Comparison of ENCODE assay signal across 4 worm cellular contexts in the genomic region with DNA sequence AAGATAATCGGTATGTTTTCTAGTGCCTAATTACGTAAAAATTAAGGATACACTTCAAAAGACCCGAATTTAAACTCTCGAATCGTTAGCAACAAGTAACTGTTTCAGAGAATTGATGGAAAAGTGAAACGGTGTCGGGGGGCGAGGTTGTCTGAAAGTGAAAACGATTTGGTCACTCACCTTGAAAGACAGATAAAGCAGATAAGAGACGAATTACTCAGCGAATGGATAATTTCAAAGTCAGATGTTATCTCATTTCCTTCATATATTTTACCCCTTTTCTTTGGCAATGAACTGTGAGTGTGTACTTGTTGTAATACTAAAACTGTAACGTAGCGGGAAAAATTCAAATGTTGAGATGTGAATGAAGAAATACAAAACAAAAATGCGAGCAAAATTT.
TF ChIP-seq lines count a peak whose summit lies in the region.

No protein-coding gene starts in this region.

TF ChIP-seq in whole organism, L1 larva, 84 proteins besides CTCF, POLR2A, EP300 and RAD21:
- no peak for TF ChIP-seq nhr-237 (tag; optimal IDR thresholded peaks at IDR 0.05; lab: Kevin White, UChicago)
- TF ChIP-seq lin-14 (GFP tag; optimal IDR thresholded peaks at IDR 0.05; lab: Kevin White, UChicago) = peak; percentile 56
- TF ChIP-seq nhr-85 (tag; lab: Kevin White, UChicago) = peak; percentile 89
- TF ChIP-seq blmp-1 (tag; optimal IDR thresholded peaks at IDR 0.05; lab: Kevin White, UChicago) = peak; percentile 93

TF ChIP-seq in whole organism, L2 larva, 48 proteins besides CTCF, POLR2A, EP300 and RAD21:
- TF ChIP-seq ceh-16 (tag; optimal IDR thresholded peaks at IDR 0.05; lab: Kevin White, UChicago) (peak; percentile 86), blmp-1 (tag; optimal IDR thresholded peaks at IDR 0.05; lab: Kevin White, UChicago; ENCODE audit: insufficient read depth) (peak; percentile 99), nhr-25 (tag; optimal IDR thresholded peaks at IDR 0.05; lab: Kevin White, UChicago) (peak; percentile 76), lin-39 (tag; optimal IDR thresholded peaks at IDR 0.05; lab: Kevin White, UChicago) (no peak), lin-13 (GFP tag; optimal IDR thresholded peaks at IDR 0.05; lab: Kevin White, UChicago) (no peak), nhr-12 (tag; optimal IDR thresholded peaks at IDR 0.05; lab: Kevin White, UChicago) (no peak), unc-62 (GFP tag; optimal IDR thresholded peaks at IDR 0.05; lab: Kevin White, UChicago) (no peak), snpc-4 (tag; optimal IDR thresholded peaks at IDR 0.05; lab: Kevin White, UChicago) (no peak), nhr-10 (tag; optimal IDR thresholded peaks at IDR 0.05; lab: Kevin White, UChicago) (no peak), egl-27 (tag; optimal IDR thresholded peaks at IDR 0.05; lab: Kevin White, UChicago) (no peak), gmeb-1 (tag; optimal IDR thresholded peaks at IDR 0.05; lab: Kevin White, UChicago) (no peak), skn-1 (tag; optimal IDR thresholded peaks at IDR 0.05; lab: Kevin White, UChicago) (no peak), unc-39 (tag; optimal IDR thresholded peaks at IDR 0.05; lab: Kevin White, UChicago) (no peak), nhr-129 (tag; optimal IDR thresholded peaks at IDR 0.05; lab: Kevin White, UChicago) (no peak), sma-3 (GFP tag; optimal IDR thresholded peaks at IDR 0.05; lab: Kevin White, UChicago) (peak; percentile 9), sma-9 (GFP tag; optimal IDR thresholded peaks at IDR 0.05; lab: Kevin White, UChicago) (peak; percentile 70), sma-9 (tag; optimal IDR thresholded peaks at IDR 0.05; lab: Kevin White, UChicago) (no peak), ZK546.5 (tag; optimal IDR thresholded peaks at IDR 0.05; lab: Kevin White, UChicago) (no peak), ztf-4 (tag; optimal IDR thresholded peaks at IDR 0.05; lab: Kevin White, UChicago) (no peak), elt-1 (tag; optimal IDR thresholded peaks at IDR 0.05; lab: Kevin White, UChicago) (peak; percentile 83), fos-1 (tag; optimal IDR thresholded peaks at IDR 0.05; lab: Kevin White, UChicago) (no peak), nhr-23 (tag; optimal IDR thresholded peaks at IDR 0.05; lab: Kevin White, UChicago) (no peak), crh-2 (tag; optimal IDR thresholded peaks at IDR 0.05; lab: Kevin White, UChicago) (no peak), R02D3.7 (tag; optimal IDR thresholded peaks at IDR 0.05; lab: Kevin White, UChicago) (no peak)

TF ChIP-seq in whole organism, L3 larva, 47 proteins besides CTCF, POLR2A, EP300 and RAD21:
- no peak for TF ChIP-seq tbx-2 (tag; optimal IDR thresholded peaks at IDR 0.05; lab: Kevin White, UChicago)
- TF ChIP-seq elt-1 (tag; optimal IDR thresholded peaks at IDR 0.05; lab: Kevin White, UChicago) = peak; percentile 96
- peak; percentile 94 for TF ChIP-seq nhr-25 (tag; optimal IDR thresholded peaks at IDR 0.05; lab: Kevin White, UChicago)

TF ChIP-seq in whole organism, L4 larva, 104 proteins besides CTCF, POLR2A, EP300 and RAD21:
- TF ChIP-seq saeg-2 (GFP tag; IDR thresholded peaks at IDR 0.05; lab: Robert Waterston, UW) (no peak), aha-1 (tag; lab: Kevin White, UChicago) (peak; percentile 57), ceh-32 (tag; optimal IDR thresholded peaks at IDR 0.05; lab: Kevin White, UChicago; ENCODE audit: poor library complexity) (no peak)
